Fruit fly (Drosophila melanogaster) S2 (cell line): ENCODE results near the gene HtrA2.

Experiments used
- CG8478 ChIP-seq: fragments of >200 bp; optimal IDR thresholded peaks from 2 replicates; lab custom pipeline; 2018
- CTCF ChIP-seq, 2 experiments: fragments of >200 bp; optimal IDR thresholded peaks; 2 replicates each; lab custom pipeline; 2018

dm6 chr3R:14493936-14494335 is 17.6 kb downstream of the HtrA2 start:
- TF ChIP-seq CG8478 (lab: Kevin White, UChicago) (no peak), CTCF (optimal IDR thresholded peaks at IDR 0.05; lab: Kevin White, UChicago) (no peak)
